Worm (Caenorhabditis elegans) whole organism, early embryonic: ENCODE data around the gene C47G2.3.

ENCODE experiments used
- B0310.2 ChIP-seq: sonication (generic microtip); optimal IDR thresholded peaks from 2 replicates; lab custom pipeline; 2016; ENCODE audit warnings: mild to moderate bottlenecking, missing genetic modification characterization, missing compliant biosample characterization
- F13C5.2 ChIP-seq: sonication (generic microtip); optimal IDR thresholded peaks from 2 replicates; lab custom pipeline; 2017; ENCODE audit warnings: mild to moderate bottlenecking, missing genetic modification characterization, inconsistent platforms, missing compliant biosample characterization
- aly-1 ChIP-seq: sonication (generic microtip); optimal IDR thresholded peaks from 2 replicates; lab custom pipeline; 2016; ENCODE audit warnings: missing genetic modification characterization, missing compliant biosample characterization
- ama-1 ChIP-seq: fragments of 150-350 bp; optimal IDR thresholded peaks from 2 replicates; lab custom pipeline; 2014
- ceh-13 ChIP-seq: fragments of 200-800 bp; sonication (Bioruptor generic); optimal IDR thresholded peaks from 2 replicates; lab custom pipeline; 2018; ENCODE audit warnings: mild to moderate bottlenecking, missing genetic modification characterization, missing compliant biosample characterization
- ceh-36 ChIP-seq: sonication (generic microtip); optimal IDR thresholded peaks from 2 replicates; lab custom pipeline; 2016; ENCODE audit warnings: missing genetic modification characterization, inconsistent platforms, missing compliant biosample characterization
- ets-7 ChIP-seq: sonication (generic microtip); optimal IDR thresholded peaks from 2 replicates; lab custom pipeline; 2016; ENCODE audit warnings: missing genotype, missing genetic modification characterization, missing compliant biosample characterization
- flt-1 ChIP-seq: fragments of 200-800 bp; sonication (Bioruptor generic); IDR thresholded peaks from 2 replicates; pipeline ENCODE4 v1.3.6; 2022; ENCODE audit warnings: missing genetic modification characterization, missing compliant biosample characterization
- hmbx-1 ChIP-seq: sonication (generic microtip); optimal IDR thresholded peaks from 2 replicates; lab custom pipeline; 2016; ENCODE audit warnings: mild to moderate bottlenecking, missing genetic modification characterization, missing compliant biosample characterization
- hmg-4 ChIP-seq: fragments of 200-800 bp; sonication (Bioruptor generic); optimal IDR thresholded peaks from 2 replicates; lab custom pipeline; 2018; ENCODE audit warnings: mild to moderate bottlenecking, missing genetic modification characterization, missing compliant biosample characterization
- hnd-1 ChIP-seq: sonication (generic microtip); optimal IDR thresholded peaks from 2 replicates; lab custom pipeline; 2016; ENCODE audit warnings: missing genetic modification characterization, missing compliant biosample characterization
- pes-1 ChIP-seq: fragments of 200-800 bp; sonication (Bioruptor generic); IDR thresholded peaks from 2 replicates; pipeline ENCODE4 v1.3.6; 2022; ENCODE audit warnings: missing genetic modification reagents, missing genetic modification characterization, missing compliant biosample characterization
- scrt-1 ChIP-seq: fragments of 200-800 bp; sonication (Bioruptor generic); IDR thresholded peaks from 2 replicates; pipeline ENCODE4 v1.3.6; 2022; ENCODE audit warnings: missing genetic modification characterization, missing compliant biosample characterization
- sea-1 ChIP-seq: fragments of 200-800 bp; sonication (Bioruptor generic); conservative IDR thresholded peaks from 2 replicates; pipeline ENCODE4 v1.3.6; 2022; ENCODE audit warnings: missing genetic modification characterization, missing compliant biosample characterization
- tbx-11 ChIP-seq: fragments of 200-800 bp; sonication (Bioruptor generic); IDR thresholded peaks from 2 replicates; pipeline ENCODE4 v1.3.6; 2022; ENCODE audit warnings: missing genetic modification characterization, missing compliant biosample characterization
- tbx-37 ChIP-seq: fragments of 200-800 bp; sonication (Bioruptor generic); conservative IDR thresholded peaks from 2 replicates; pipeline ENCODE4 v1.3.6; 2022; ENCODE audit warnings: missing genetic modification reagents, missing genetic modification characterization, missing compliant biosample characterization
- tra-4 ChIP-seq: sonication (generic microtip); optimal IDR thresholded peaks from 2 replicates; lab custom pipeline; 2017; ENCODE audit warnings: missing genetic modification characterization, missing compliant biosample characterization

C47G2.3 gene

ce11 chrII:11279971-11280370 is 10.0 kb downstream of the C47G2.3 start:
- TF ChIP-seq sea-1 (GFP tag; lab: Robert Waterston, UW) (no peak), hmg-4 (GFP tag; lab: Kevin White, UChicago) (no peak), ceh-13 (GFP tag; lab: Kevin White, UChicago) (no peak), hnd-1 (no peak), aly-1 (tag; lab: Kevin White, UChicago) (no peak)

- TF ChIP-seq ets-7 (tag; lab: Kevin White, UChicago) (no peak), flt-1 (GFP tag; lab: Robert Waterston, UW) (no peak)
Observed at ce11 chrII:11276879-11277278, 13.1 kb downstream of the C47G2.3 start.

- TF ChIP-seq ceh-36 (tag; lab: Kevin White, UChicago) (no peak), sea-1 (GFP tag; lab: Robert Waterston, UW) (no peak), pes-1 (GFP tag; lab: Robert Waterston, UW) (no peak), F13C5.2 (tag; lab: Kevin White, UChicago) (no peak), hmbx-1 (no peak), tbx-11 (GFP tag; lab: Robert Waterston, UW) (no peak), hmg-4 (GFP tag; lab: Kevin White, UChicago) (no peak), scrt-1 (GFP tag; lab: Robert Waterston, UW) (no peak), flt-1 (GFP tag; lab: Robert Waterston, UW) (no peak), tra-4 (tag; lab: Kevin White, UChicago) (no peak), ceh-13 (GFP tag; lab: Kevin White, UChicago) (no peak)
Observed at ce11 chrII:11275484-11275883, 14.5 kb downstream of the C47G2.3 start.

ce11 chrII:11274876-11275275 is 15.1 kb downstream of the C47G2.3 start:
- no peak for TF ChIP-seq B0310.2
- TF ChIP-seq sea-1 (GFP tag; lab: Robert Waterston, UW): no peak
- TF ChIP-seq aly-1 (tag; lab: Kevin White, UChicago): no peak
- TF ChIP-seq ceh-13 (GFP tag; lab: Kevin White, UChicago): no peak
- no peak for TF ChIP-seq hnd-1
- no peak for TF ChIP-seq tbx-11 (GFP tag; lab: Robert Waterston, UW)
- TF ChIP-seq scrt-1 (GFP tag; lab: Robert Waterston, UW): no peak
- TF ChIP-seq tbx-37 (GFP tag; lab: Robert Waterston, UW): no peak
- TF ChIP-seq tra-4 (tag; lab: Kevin White, UChicago): no peak
- no peak for TF ChIP-seq ets-7 (tag; lab: Kevin White, UChicago)
- TF ChIP-seq ceh-36 (tag; lab: Kevin White, UChicago): no peak

- TF ChIP-seq hnd-1 (no peak), tbx-11 (GFP tag; lab: Robert Waterston, UW) (no peak), ceh-13 (GFP tag; lab: Kevin White, UChicago) (no peak), tbx-37 (GFP tag; lab: Robert Waterston, UW) (no peak), pes-1 (GFP tag; lab: Robert Waterston, UW) (no peak), aly-1 (tag; lab: Kevin White, UChicago) (no peak), sea-1 (GFP tag; lab: Robert Waterston, UW) (no peak)
Observed at ce11 chrII:11270829-11271228, 19.1 kb downstream of the C47G2.3 start.

- TF ChIP-seq flt-1 (GFP tag; lab: Robert Waterston, UW) (no peak), tbx-37 (GFP tag; lab: Robert Waterston, UW) (no peak), pes-1 (GFP tag; lab: Robert Waterston, UW) (no peak), ets-7 (tag; lab: Kevin White, UChicago) (no peak), sea-1 (GFP tag; lab: Robert Waterston, UW) (no peak), scrt-1 (GFP tag; lab: Robert Waterston, UW) (no peak), hnd-1 (no peak), ama-1 (lab: Kevin White, UChicago) (no peak), hmbx-1 (no peak), ceh-13 (GFP tag; lab: Kevin White, UChicago) (no peak), F13C5.2 (tag; lab: Kevin White, UChicago) (no peak), tbx-11 (GFP tag; lab: Robert Waterston, UW) (no peak), ceh-36 (tag; lab: Kevin White, UChicago) (no peak), B0310.2 (no peak), tra-4 (tag; lab: Kevin White, UChicago) (no peak), aly-1 (tag; lab: Kevin White, UChicago) (no peak), hmg-4 (GFP tag; lab: Kevin White, UChicago) (no peak)
Observed at ce11 chrII:11268822-11269221, 21.1 kb downstream of the C47G2.3 start, which contains the start of gene cut-1. TSS of gene cut-1 (plus strand) at chrII:11269122.

- TF ChIP-seq sea-1 (GFP tag; lab: Robert Waterston, UW) (no peak), flt-1 (GFP tag; lab: Robert Waterston, UW) (no peak), pes-1 (GFP tag; lab: Robert Waterston, UW) (no peak), ceh-36 (tag; lab: Kevin White, UChicago) (no peak), hnd-1 (no peak), F13C5.2 (tag; lab: Kevin White, UChicago) (no peak), ceh-13 (GFP tag; lab: Kevin White, UChicago) (no peak), hmbx-1 (no peak), ets-7 (tag; lab: Kevin White, UChicago) (no peak), aly-1 (tag; lab: Kevin White, UChicago) (no peak), ama-1 (lab: Kevin White, UChicago) (no peak), tbx-37 (GFP tag; lab: Robert Waterston, UW) (no peak), hmg-4 (GFP tag; lab: Kevin White, UChicago) (no peak), B0310.2 (no peak), tra-4 (tag; lab: Kevin White, UChicago) (no peak)
Observed at ce11 chrII:11261173-11261572, 28.8 kb downstream of the C47G2.3 start, which contains the start of gene T05B9.1. TSS of gene T05B9.1 (minus strand) at chrII:11261192.

ce11 chrII:11259766-11260165 is 30.2 kb downstream of the C47G2.3 start:
- TF ChIP-seq tbx-11 (GFP tag; lab: Robert Waterston, UW): no peak
- TF ChIP-seq scrt-1 (GFP tag; lab: Robert Waterston, UW): no peak
- TF ChIP-seq sea-1 (GFP tag; lab: Robert Waterston, UW): no peak
- no peak for TF ChIP-seq hnd-1
- no peak for TF ChIP-seq tra-4 (tag; lab: Kevin White, UChicago)
- TF ChIP-seq ama-1 (lab: Kevin White, UChicago): no peak
